Worm (Caenorhabditis elegans) whole organism, L4 larva: ENCODE data around the gene C02E7.10.

Experiments
- F10B5.3 ChIP-seq: sonication (generic microtip); optimal IDR thresholded peaks from 2 replicates; lab custom pipeline; 2016; ENCODE audit warnings: mild to moderate bottlenecking, missing genetic modification characterization, missing compliant biosample characterization
- R02D3.7 ChIP-seq: fragments of 150-350 bp; sonication (generic microtip); optimal IDR thresholded peaks from 3 replicates; lab custom pipeline; 2014; ENCODE audit warnings: missing biosample characterization, missing genetic modification characterization
- ZK546.5 ChIP-seq, 2 experiments: sonication (generic microtip); optimal IDR thresholded peaks; 2 replicates each; lab custom pipeline; 2017; ENCODE audit warnings: missing biosample characterization in 2 of 2, missing genetic modification characterization in 2 of 2
- aly-2 ChIP-seq: sonication (generic microtip); optimal IDR thresholded peaks from 2 replicates; lab custom pipeline; 2018; ENCODE audit warnings: missing biosample characterization, missing genetic modification characterization
- ces-1 ChIP-seq: fragments of 150-350 bp; sonication (generic microtip); optimal IDR thresholded peaks from 4 replicates; lab custom pipeline; 2014; ENCODE audit warnings: missing biosample characterization, missing genetic modification reagents, missing genetic modification characterization
- cey-2 ChIP-seq: sonication (generic microtip); optimal IDR thresholded peaks from 3 replicates; lab custom pipeline; 2017; ENCODE audit warnings: missing genetic modification characterization, mild to moderate bottlenecking, missing compliant biosample characterization, antibody characterized with exemption, borderline replicate concordance; ENCODE audit not compliant: insufficient read depth
- nhr-11 ChIP-seq: fragments of 150-350 bp; optimal IDR thresholded peaks from 2 replicates; lab custom pipeline; 2014; ENCODE audit warnings: missing biosample characterization, missing genetic modification characterization
- nhr-237 ChIP-seq: sonication (generic microtip); optimal IDR thresholded peaks from 2 replicates; lab custom pipeline; 2017; ENCODE audit warnings: missing biosample characterization, missing genetic modification characterization
- nhr-25 ChIP-seq: sonication (generic microtip); optimal IDR thresholded peaks from 2 replicates; lab custom pipeline; 2017; ENCODE audit warnings: missing genetic modification characterization, mild to moderate bottlenecking, missing compliant biosample characterization, antibody characterized with exemption, moderate library complexity, borderline replicate concordance; ENCODE audit not compliant: insufficient read depth
- nhr-77 ChIP-seq: fragments of 150-350 bp; optimal IDR thresholded peaks from 2 replicates; lab custom pipeline; 2014; ENCODE audit warnings: missing biosample characterization, missing genetic modification characterization
- pha-4 ChIP-seq, 2 experiments: fragments of 150-350 bp in 1 of 2; fragments of 200-800 bp in 1 of 2; sonication (Bioruptor generic) in 1 of 2; IDR thresholded peaks in 1 of 2; optimal IDR thresholded peaks in 1 of 2; 2 replicates each; pipeline versions ENCODE4 v1.3.6 to Lab custom; 2014 to 2022; ENCODE audit warnings: missing genetic modification characterization in 2 of 2, missing genetic modification reagents in 2 of 2, missing biosample characterization in 1 of 2, missing compliant biosample characterization in 1 of 2
- unc-130 ChIP-seq: sonication (generic microtip); optimal IDR thresholded peaks from 2 replicates; lab custom pipeline; 2016; ENCODE audit warnings: missing genetic modification reagents, missing genetic modification characterization, missing compliant biosample characterization
- unc-62 ChIP-seq, 3 experiments: fragments of 150-350 bp in 1 of 3; sonication (generic microtip); optimal IDR thresholded peaks in 2 of 3; peaks in 1 of 3; 1 replicate in 1 of 3; 2 replicates in 2 of 3; lab custom pipeline; 2014 to 2017; ENCODE audit warnings: missing biosample characterization in 3 of 3, missing genetic modification characterization in 3 of 3, missing genetic modification reagents in 3 of 3, missing genotype in 1 of 3

ce11 chrV:4922024-4922423 is 10.8 kb downstream of the C02E7.10 start, which contains the start of gene srh-22:
- TF ChIP-seq ces-1 (GFP tag; lab: Kevin White, UChicago): no peak
- TF ChIP-seq nhr-77 (tag; lab: Kevin White, UChicago): no peak
- no peak for TF ChIP-seq F10B5.3 (tag; lab: Kevin White, UChicago)
- no peak for TF ChIP-seq unc-62 (GFP tag; optimal IDR thresholded peaks at IDR 0.05 in 1 of 2; lab: Kevin White, UChicago)
- TF ChIP-seq unc-62 (tag; optimal IDR thresholded peaks at IDR 0.05; lab: Kevin White, UChicago): no peak
- no peak for TF ChIP-seq nhr-11
- no peak for TF ChIP-seq nhr-25
- TF ChIP-seq ZK546.5 (tag; optimal IDR thresholded peaks at IDR 0.05; lab: Kevin White, UChicago): no peak
- TF ChIP-seq cey-2: no peak
- TF ChIP-seq aly-2 (tag; lab: Kevin White, UChicago): no peak
- TF ChIP-seq pha-4 (GFP tag; IDR thresholded peaks at IDR 0.05; lab: Robert Waterston, UW): no peak
- no peak for TF ChIP-seq pha-4 (tag; optimal IDR thresholded peaks at IDR 0.05; lab: Kevin White, UChicago)
- TF ChIP-seq nhr-237 (tag; lab: Kevin White, UChicago): no peak
- no peak for TF ChIP-seq unc-130 (GFP tag; lab: Kevin White, UChicago)
- TF ChIP-seq R02D3.7: no peak
